Fruit fly (Drosophila melanogaster) whole organism, embryonic: ENCODE results near the gene hgo.

Experiments used
- BEAF-32 ChIP-seq: fragments of 200-800 bp; sonication (Bioruptor generic); optimal IDR thresholded peaks from 3 replicates; lab custom pipeline; 2017; ENCODE audit warnings: missing biosample characterization, missing genetic modification characterization, mild to moderate bottlenecking, moderate library complexity, missing genetic modification reagents
- CG11723 ChIP-seq: fragments of 200-800 bp; sonication (Bioruptor generic); optimal IDR thresholded peaks from 2 replicates; lab custom pipeline; 2017; ENCODE audit warnings: missing biosample characterization, mild to moderate bottlenecking, missing genetic modification characterization
- CG12104 ChIP-seq: fragments of 200-800 bp; sonication (Bioruptor generic); optimal IDR thresholded peaks from 3 replicates; lab custom pipeline; 2016; ENCODE audit warnings: missing biosample characterization, missing genetic modification characterization
- CG13287 ChIP-seq: fragments of 200-800 bp; sonication (Bioruptor generic); IDR thresholded peaks from 2 replicates; pipeline ENCODE4 v1.3.6; 2022; ENCODE audit warnings: missing biosample characterization, missing genetic modification characterization; ENCODE audit not compliant: partially characterized antibody
- CG13624 ChIP-seq: fragments of 200-800 bp; sonication (Bioruptor generic); optimal IDR thresholded peaks from 2 replicates; lab custom pipeline; 2016; ENCODE audit warnings: missing biosample characterization, missing genetic modification characterization
- CG14014 ChIP-seq: fragments of 200-800 bp; sonication (Bioruptor generic); IDR thresholded peaks from 2 replicates; pipeline ENCODE4 v1.3.6; 2022; ENCODE audit warnings: missing biosample characterization, missing genetic modification characterization
- CG14860 ChIP-seq: fragments of 200-800 bp; sonication (Bioruptor generic); IDR thresholded peaks from 3 replicates; pipeline ENCODE4 v1.3.6; 2022; ENCODE audit warnings: missing biosample characterization, missing genetic modification characterization; ENCODE audit not compliant: partially characterized antibody
- CG16813 ChIP-seq: fragments of 200-800 bp; sonication (Bioruptor generic); IDR thresholded peaks from 3 replicates; pipeline ENCODE4 v1.3.6; 2022; ENCODE audit warnings: missing biosample characterization, missing genetic modification characterization; ENCODE audit not compliant: partially characterized antibody
- CG31388 ChIP-seq: fragments of 200-800 bp; sonication (Bioruptor generic); optimal IDR thresholded peaks from 2 replicates; lab custom pipeline; 2016; ENCODE audit warnings: missing biosample characterization, missing genetic modification characterization
- CG5953 ChIP-seq: fragments of 200-800 bp; sonication (Bioruptor generic); IDR thresholded peaks from 2 replicates; pipeline ENCODE4 v1.3.6; 2022; ENCODE audit warnings: missing biosample characterization, missing genetic modification characterization
- CG6791 ChIP-seq: fragments of 200-800 bp; sonication (Bioruptor generic); IDR thresholded peaks from 3 replicates; pipeline ENCODE4 v1.3.6; 2022; ENCODE audit warnings: missing biosample characterization, missing genetic modification characterization; ENCODE audit not compliant: partially characterized antibody
- CG7556 ChIP-seq: fragments of 200-800 bp; sonication (Bioruptor generic); optimal IDR thresholded peaks from 2 replicates; lab custom pipeline; 2017; ENCODE audit warnings: missing biosample characterization, mild to moderate bottlenecking, missing genetic modification characterization
- CG8388 ChIP-seq: fragments of 200-800 bp; sonication (Bioruptor generic); optimal IDR thresholded peaks from 2 replicates; lab custom pipeline; 2019; ENCODE audit warnings: missing biosample characterization, mild to moderate bottlenecking, missing genetic modification characterization, moderate library complexity
- CG9797 ChIP-seq: fragments of 200-800 bp; sonication (Bioruptor generic); optimal IDR thresholded peaks from 3 replicates; lab custom pipeline; 2018; ENCODE audit warnings: missing biosample characterization, mild to moderate bottlenecking, missing genetic modification characterization
- Dek ChIP-seq: fragments of 200-800 bp; sonication (Bioruptor generic); optimal IDR thresholded peaks from 3 replicates; lab custom pipeline; 2019; ENCODE audit warnings: missing biosample characterization, mild to moderate bottlenecking, missing genetic modification characterization, moderate library complexity
- E2f2 ChIP-seq: fragments of 200-800 bp; sonication (Bioruptor generic); IDR thresholded peaks from 2 replicates; pipeline ENCODE4 v1.3.6; 2022; ENCODE audit warnings: missing biosample characterization, missing genetic modification characterization
- Elba2 ChIP-seq: fragments of 200-800 bp; sonication (Bioruptor generic); optimal IDR thresholded peaks from 3 replicates; lab custom pipeline; 2016; ENCODE audit warnings: missing biosample characterization, missing genetic modification characterization
- Fer2 ChIP-seq: fragments of 200-800 bp; sonication (Bioruptor generic); optimal IDR thresholded peaks from 2 replicates; lab custom pipeline; 2018; ENCODE audit warnings: missing biosample characterization, mild to moderate bottlenecking, missing genetic modification characterization, moderate library complexity
- Gsc ChIP-seq: fragments of 200-800 bp; sonication (Bioruptor generic); IDR thresholded peaks from 2 replicates; pipeline ENCODE4 v1.3.6; 2022; ENCODE audit warnings: missing biosample characterization, missing genetic modification characterization
- HHEX ChIP-seq: fragments of 200-800 bp; sonication (Bioruptor generic); optimal IDR thresholded peaks from 3 replicates; lab custom pipeline; 2017; ENCODE audit warnings: missing biosample characterization, mild to moderate bottlenecking, missing genetic modification characterization, missing genetic modification reagents
- Med ChIP-seq: fragments of 200-800 bp; sonication (Bioruptor generic); peaks from one replicate; lab custom pipeline; 2016; ENCODE audit warnings: missing biosample characterization, missing genetic modification characterization, mild to moderate bottlenecking, inconsistent platforms, moderate library complexity
- Myb ChIP-seq: fragments of 200-800 bp; sonication (Bioruptor generic); optimal IDR thresholded peaks from 2 replicates; lab custom pipeline; 2016; ENCODE audit warnings: missing biosample characterization, missing genetic modification characterization
- NK7.1 ChIP-seq: fragments of 200-800 bp; sonication (Bioruptor generic); optimal IDR thresholded peaks from 3 replicates; lab custom pipeline; 2016; ENCODE audit warnings: missing biosample characterization, missing genetic modification characterization
- abd-A ChIP-seq: fragments of 200-800 bp; sonication (Bioruptor generic); optimal IDR thresholded peaks from 3 replicates; lab custom pipeline; 2019; ENCODE audit warnings: missing biosample characterization, mild to moderate bottlenecking, missing genetic modification characterization, moderate library complexity
- aop ChIP-seq: fragments of 200-800 bp; sonication (Bioruptor generic); IDR thresholded peaks from 2 replicates; pipeline ENCODE4 v1.3.6; 2022; ENCODE audit warnings: missing biosample characterization, missing genetic modification characterization
- ato ChIP-seq: fragments of 200-800 bp; sonication (Bioruptor generic); IDR thresholded peaks from 2 replicates; pipeline ENCODE4 v1.3.6; 2022; ENCODE audit warnings: missing biosample characterization, missing genetic modification characterization; ENCODE audit not compliant: partially characterized antibody
- az2 ChIP-seq: fragments of 200-800 bp; sonication (Bioruptor generic); optimal IDR thresholded peaks from 3 replicates; lab custom pipeline; 2016; ENCODE audit warnings: missing biosample characterization, missing genetic modification characterization
- bab2 ChIP-seq: fragments of 200-800 bp; sonication (Bioruptor generic); optimal IDR thresholded peaks from 2 replicates; lab custom pipeline; 2016; ENCODE audit warnings: missing biosample characterization, missing genetic modification characterization
- bbx ChIP-seq: fragments of 200-800 bp; sonication (Bioruptor generic); IDR thresholded peaks from 2 replicates; pipeline ENCODE4 v1.3.6; 2022; ENCODE audit warnings: missing biosample characterization, missing genetic modification characterization; ENCODE audit not compliant: partially characterized antibody
- dpn ChIP-seq, 2 experiments: fragments of 200-800 bp; sonication (Bioruptor generic); optimal IDR thresholded peaks; 3 replicates each; lab custom pipeline; 2016; ENCODE audit warnings: missing biosample characterization in 2 of 2, missing genetic modification characterization in 2 of 2
- fru ChIP-seq: fragments of >200 bp; optimal IDR thresholded peaks from 2 replicates; lab custom pipeline; 2017
- knrl ChIP-seq: fragments of 200-800 bp; sonication (Bioruptor generic); IDR thresholded peaks from 3 replicates; pipeline ENCODE4 v1.3.6; 2022; ENCODE audit warnings: missing biosample characterization, missing genetic modification characterization; ENCODE audit not compliant: partially characterized antibody
- lab ChIP-seq: fragments of 200-800 bp; sonication (Bioruptor generic); optimal IDR thresholded peaks from 3 replicates; lab custom pipeline; 2017; ENCODE audit warnings: missing biosample characterization, missing genetic modification characterization, mild to moderate bottlenecking, moderate library complexity, missing genetic modification reagents
- nerfin-2 ChIP-seq: fragments of 200-800 bp; sonication (Bioruptor generic); IDR thresholded peaks from 2 replicates; pipeline ENCODE4 v1.3.6; 2022; ENCODE audit warnings: missing biosample characterization, missing genetic modification characterization; ENCODE audit not compliant: partially characterized antibody
- nmo ChIP-seq: fragments of 200-800 bp; sonication (Bioruptor generic); optimal IDR thresholded peaks from 2 replicates; lab custom pipeline; 2018; ENCODE audit warnings: missing biosample characterization, mild to moderate bottlenecking, missing genetic modification characterization, moderate library complexity
- prd ChIP-seq, 3 experiments: fragments of >200 bp in 2 of 3; fragments of 200-800 bp in 1 of 3; sonication (Bioruptor generic) in 1 of 3; optimal IDR thresholded peaks in 2 of 3; IDR thresholded peaks in 1 of 3; 2 replicates in 2 of 3; 3 replicates in 1 of 3; pipeline versions ENCODE4 v1.3.6 to Lab custom; 2017 to 2022; ENCODE audit warnings: missing biosample characterization in 1 of 3, missing genetic modification characterization in 1 of 3
- tna ChIP-seq: fragments of 200-800 bp; sonication (Bioruptor generic); IDR thresholded peaks from 2 replicates; pipeline ENCODE4 v1.3.6; 2022; ENCODE audit warnings: missing biosample characterization, missing genetic modification characterization; ENCODE audit not compliant: partially characterized antibody
- trem ChIP-seq: fragments of 200-800 bp; optimal IDR thresholded peaks from 3 replicates; lab custom pipeline; 2019; ENCODE audit warnings: missing biosample characterization, mild to moderate bottlenecking, missing genetic modification characterization, moderate library complexity
- ttk ChIP-seq: fragments of 200-800 bp; sonication (Bioruptor generic); IDR thresholded peaks from 2 replicates; pipeline ENCODE4 v2.1.2; 2022; ENCODE audit warnings: missing biosample characterization, missing genetic modification characterization
- twi ChIP-seq: fragments of 200-800 bp; optimal IDR thresholded peaks from 2 replicates; lab custom pipeline; 2019; ENCODE audit warnings: missing biosample characterization, mild to moderate bottlenecking, missing genetic modification characterization, moderate library complexity
- vfl ChIP-seq: fragments of 200-800 bp; sonication (Bioruptor generic); optimal IDR thresholded peaks from 2 replicates; lab custom pipeline; 2016; ENCODE audit warnings: missing biosample characterization, missing genetic modification characterization
- vnd ChIP-seq: fragments of 200-800 bp; sonication (Bioruptor generic); IDR thresholded peaks from 3 replicates; pipeline ENCODE4 v1.3.6; 2022; ENCODE audit warnings: missing biosample characterization, missing genetic modification characterization; ENCODE audit not compliant: partially characterized antibody
- zen2 ChIP-seq: fragments of 200-800 bp; sonication (Bioruptor generic); IDR thresholded peaks from 3 replicates; pipeline ENCODE4 v1.3.6; 2022; ENCODE audit warnings: missing biosample characterization, missing genetic modification characterization; ENCODE audit not compliant: partially characterized antibody

The hgo gene

dm6 chr2L:11119966-11120517 is 16.2 kb upstream of the hgo start, which contains the start of gene CG6230 (continued):
- TF ChIP-seq tna (GFP tag; lab: Robert Waterston, UW) (0 out of 2 replicates have a peak, but pooled peaks have one; percentile 37), knrl (GFP tag; lab: Robert Waterston, UW) (peak; percentile 61; the same call in 2 of the 3 replicates), NK7.1 (GFP tag; lab: Kevin White, UChicago) (no peak), Gsc (GFP tag; lab: Robert Waterston, UW) (no peak), prd (optimal IDR thresholded peaks at IDR 0.05; lab: Kevin White, UChicago) (no peak), prd (GFP tag; IDR thresholded peaks at IDR 0.05; lab: Robert Waterston, UW) (no peak; the same call in 2 of the 3 replicates), Fer2 (no peak), trem (tag; lab: Kevin White, UChicago) (peak; percentile 24), abd-A (tag; lab: Kevin White, UChicago) (no peak), fru (lab: Kevin White, UChicago) (no peak), bbx (GFP tag; lab: Robert Waterston, UW) (peak; percentile 73), CG14860 (GFP tag; lab: Robert Waterston, UW) (peak; percentile 26; the same call in 1 of the 3 replicates), vfl (GFP tag; lab: Kevin White, UChicago) (no peak), zen2 (GFP tag; lab: Robert Waterston, UW) (peak; percentile 72; the same call in 2 of the 3 replicates), nerfin-2 (GFP tag; lab: Robert Waterston, UW) (peak; percentile 70), az2 (no peak), CG7556 (GFP tag; lab: Kevin White, UChicago) (no peak), CG12104 (no peak), nmo (peak; percentile 9), ato (GFP tag; lab: Robert Waterston, UW) (peak; percentile 64), Myb (GFP tag; lab: Kevin White, UChicago) (peak; percentile 78), Dek (tag; lab: Kevin White, UChicago) (no peak), Elba2 (GFP tag; lab: Kevin White, UChicago) (no peak), bab2 (GFP tag; lab: Kevin White, UChicago) (no peak), aop (GFP tag; lab: Robert Waterston, UW) (no peak), CG13287 (GFP tag; lab: Robert Waterston, UW) (peak; percentile 77), CG6791 (GFP tag; lab: Robert Waterston, UW) (peak; percentile 68; the same call in 2 of the 3 replicates), CG14014 (GFP tag; lab: Robert Waterston, UW) (no peak), CG8388 (GFP tag; lab: Kevin White, UChicago) (no peak), BEAF-32 (GFP tag; lab: Kevin White, UChicago) (peak; percentile 70), E2f2 (GFP tag; lab: Robert Waterston, UW) (peak; percentile 90)

- no peak for TF ChIP-seq CG31388 (GFP tag; lab: Kevin White, UChicago)
- TF ChIP-seq CG11723 (GFP tag; lab: Kevin White, UChicago), result no peak
- no peak for TF ChIP-seq CG16813 (GFP tag; lab: Robert Waterston, UW)
- no peak for TF ChIP-seq dpn (GFP tag; optimal IDR thresholded peaks at IDR 0.05; lab: Kevin White, UChicago)
- no peak for TF ChIP-seq HHEX (GFP tag; lab: Kevin White, UChicago)
- TF ChIP-seq Med (GFP tag; lab: Kevin White, UChicago), result peak; percentile 31
- TF ChIP-seq Fer2, result no peak
- TF ChIP-seq twi, result no peak
- TF ChIP-seq CG9797 (GFP tag; lab: Kevin White, UChicago), result no peak
- 0 out of 2 replicates have a peak, but pooled peaks have one; percentile 23 for TF ChIP-seq nerfin-2 (GFP tag; lab: Robert Waterston, UW)
- no peak for TF ChIP-seq lab (GFP tag; lab: Kevin White, UChicago)
- no peak for TF ChIP-seq CG5953 (GFP tag; lab: Robert Waterston, UW)
- TF ChIP-seq vnd, result no peak
- no peak for TF ChIP-seq CG13624 (GFP tag; lab: Kevin White, UChicago)
- 0 out of 2 replicates have a peak, but pooled peaks have one; percentile 12 for TF ChIP-seq ttk (GFP tag; lab: Robert Waterston, UW)
Observed at dm6 chr2L:11121614-11122013, 14.6 kb upstream of the hgo start, which contains the start of gene Dnaaf4. Gene Dnaaf4 (minus strand): TSS chr2L:11121714.
